Fruit fly (Drosophila melanogaster): ENCODE data around the gene Unc-76.

The Unc-76 gene

DNA sequence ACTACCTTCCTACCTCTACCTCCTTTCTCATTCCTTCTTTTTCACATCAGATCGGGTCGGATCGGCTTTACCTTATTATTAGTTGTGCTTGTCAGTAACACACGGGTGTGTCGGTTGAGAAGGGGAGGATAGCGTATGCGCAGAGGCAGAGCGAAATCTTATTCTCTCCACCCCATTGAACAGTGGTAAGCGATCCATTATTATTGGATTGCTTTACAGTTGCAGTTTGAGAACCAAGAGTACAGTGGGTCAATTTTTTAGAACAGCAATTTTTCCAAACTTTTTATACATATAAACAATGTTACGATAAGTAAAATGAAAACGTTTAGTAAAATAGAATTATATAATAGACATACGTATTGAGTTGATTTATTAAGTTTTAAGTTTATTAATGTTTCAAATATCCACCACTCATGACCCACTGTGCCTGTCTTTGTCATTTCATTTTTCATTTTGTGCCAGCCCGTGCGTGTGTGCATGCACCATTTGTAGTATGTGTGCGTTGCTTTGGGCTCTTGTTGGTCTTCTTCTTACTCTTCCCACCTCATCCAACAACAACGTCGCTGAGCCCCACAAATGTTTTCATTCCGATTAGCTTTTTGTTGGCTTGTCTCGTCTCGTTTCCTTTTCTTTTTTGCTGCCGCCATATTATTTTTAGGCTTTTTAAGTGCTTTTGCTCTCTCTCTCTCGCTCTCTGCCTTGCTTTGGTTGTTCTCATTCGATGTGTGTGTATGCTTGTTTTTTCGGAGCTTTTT is 57.4 kb downstream of the Unc-76 start (continued):
- TF ChIP-seq D19A (tag; optimal IDR thresholded peaks at IDR 0.05) = peak; percentile 98
- TF ChIP-seq zen (tag; optimal IDR thresholded peaks at IDR 0.05) = peak; percentile 99
- peak; percentile 96 for TF ChIP-seq bowl (GFP tag; IDR thresholded peaks at IDR 0.05)
- peak; percentile 96 for TF ChIP-seq YL-1 (GFP tag; optimal IDR thresholded peaks at IDR 0.05)
- TF ChIP-seq CG7357 (GFP tag; IDR thresholded peaks at IDR 0.05) = peak; percentile 96
- TF ChIP-seq CG8924 (tag; optimal IDR thresholded peaks at IDR 0.05) = peak; percentile 99
- peak; percentile 97 for TF ChIP-seq GATAe (GFP tag; conservative IDR thresholded peaks at IDR 0.05)
- TF ChIP-seq BtbVII (GFP tag; optimal IDR thresholded peaks at IDR 0.05) = peak; percentile 99
- peak; percentile 78 for TF ChIP-seq CG8944 (GFP tag; optimal IDR thresholded peaks at IDR 0.05)
- peak; percentile 70 for TF ChIP-seq CG13287 (GFP tag; IDR thresholded peaks at IDR 0.05; ENCODE audit: partially characterized antibody)
- TF ChIP-seq Sox100B (GFP tag; optimal IDR thresholded peaks at IDR 0.05) = peak; percentile 99
- TF ChIP-seq sd (tag; optimal IDR thresholded peaks at IDR 0.05) = peak; percentile 90
- TF ChIP-seq Atf-2 (GFP tag; optimal IDR thresholded peaks at IDR 0.05) = peak; percentile 85
- TF ChIP-seq Xrp1 (GFP tag; IDR thresholded peaks at IDR 0.05) = peak; percentile 99
- peak; percentile 99 for TF ChIP-seq odd (GFP tag; optimal IDR thresholded peaks at IDR 0.05)
- TF ChIP-seq toy (GFP tag; IDR thresholded peaks at IDR 0.05) = peak; percentile 98
- TF ChIP-seq vfl (GFP tag; optimal IDR thresholded peaks at IDR 0.05) = peak; percentile 96
- TF ChIP-seq CG6689 (GFP tag; IDR thresholded peaks at IDR 0.05) = peak; percentile 99
- TF ChIP-seq gfzf (GFP tag; optimal IDR thresholded peaks at IDR 0.05) = no peak
- peak; percentile 99 for TF ChIP-seq zfh1 (GFP tag; IDR thresholded peaks at IDR 0.05)
- peak; percentile 99 for TF ChIP-seq slbo (GFP tag; IDR thresholded peaks at IDR 0.05)
- TF ChIP-seq CG31224 (GFP tag; IDR thresholded peaks at IDR 0.05) = peak; percentile 97
- TF ChIP-seq dmrt99B (tag; optimal IDR thresholded peaks at IDR 0.05) = peak; percentile 100
- peak; percentile 96 for TF ChIP-seq dimm (GFP tag; IDR thresholded peaks at IDR 0.05)
- TF ChIP-seq HmgZ (tag; optimal IDR thresholded peaks at IDR 0.05) = peak; percentile 99
- peak; percentile 98 for TF ChIP-seq Mrtf (GFP tag; IDR thresholded peaks at IDR 0.05)
- TF ChIP-seq NfI (GFP tag; optimal IDR thresholded peaks at IDR 0.05) = peak; percentile 99
- TF ChIP-seq CG2889 (GFP tag; IDR thresholded peaks at IDR 0.05) = peak; percentile 98
- peak; percentile 94 for TF ChIP-seq CG1647 (GFP tag; optimal IDR thresholded peaks at IDR 0.05)
- peak; percentile 96 for TF ChIP-seq CG10565 (GFP tag; optimal IDR thresholded peaks at IDR 0.05)
- peak; percentile 99 for TF ChIP-seq B-H2 (GFP tag; optimal IDR thresholded peaks at IDR 0.05)
- TF ChIP-seq CG16813 (GFP tag; IDR thresholded peaks at IDR 0.05; ENCODE audit: partially characterized antibody) = peak; percentile 58
- peak; percentile 97 for TF ChIP-seq Ravus (GFP tag; IDR thresholded peaks at IDR 0.05)
- peak; percentile 87 for TF ChIP-seq Bdp1 (GFP tag; optimal IDR thresholded peaks at IDR 0.05)
- TF ChIP-seq CG9437 (GFP tag; optimal IDR thresholded peaks at IDR 0.05) = peak; percentile 93
- peak; percentile 99 for TF ChIP-seq gcm (GFP tag; optimal IDR thresholded peaks at IDR 0.05)
- TF ChIP-seq Blimp-1 (GFP tag; optimal IDR thresholded peaks at IDR 0.05) = peak; percentile 98
- peak; percentile 99 for TF ChIP-seq Rfx (GFP tag; IDR thresholded peaks at IDR 0.05)
- TF ChIP-seq aop (GFP tag; IDR thresholded peaks at IDR 0.05) = peak; percentile 54; the same call in 1 of the 2 replicates
- peak; percentile 99 for TF ChIP-seq CG1529 (GFP tag; optimal IDR thresholded peaks at IDR 0.05)
- peak; percentile 95 for TF ChIP-seq CG11696 (GFP tag; IDR thresholded peaks at IDR 0.05)
- TF ChIP-seq grn (GFP tag; optimal IDR thresholded peaks at IDR 0.05) = peak; percentile 84
- peak; percentile 79 for TF ChIP-seq bigmax (GFP tag; optimal IDR thresholded peaks at IDR 0.05)
- TF ChIP-seq Pdp1 (GFP tag; optimal IDR thresholded peaks at IDR 0.05) = peak; percentile 89 to 97
- TF ChIP-seq crol (GFP tag; IDR thresholded peaks at IDR 0.05) = peak; percentile 82
- peak; percentile 97 for TF ChIP-seq mirr (GFP tag; optimal IDR thresholded peaks at IDR 0.05)
- peak; percentile 99 for TF ChIP-seq Oaz (GFP tag; IDR thresholded peaks at IDR 0.05)
- TF ChIP-seq CG17385 (GFP tag; optimal IDR thresholded peaks at IDR 0.05) = peak; percentile 99
- TF ChIP-seq CG9876 (GFP tag; optimal IDR thresholded peaks at IDR 0.05) = peak; percentile 62
- peak; percentile 100 for TF ChIP-seq gem (tag; optimal IDR thresholded peaks at IDR 0.05)
